Worm (Caenorhabditis elegans) whole organism, L1 larva: ENCODE results near the gene drd-1.

Experiments used
- F16B12.6 ChIP-seq: fragments of 150-350 bp; optimal IDR thresholded peaks from 2 replicates; lab custom pipeline; 2014; ENCODE audit warnings: missing biosample characterization, missing genetic modification characterization
- ama-1 ChIP-seq: fragments of 150-350 bp; optimal IDR thresholded peaks from 2 replicates; lab custom pipeline; 2014
- fkh-10 ChIP-seq: sonication (generic microtip); optimal IDR thresholded peaks from 2 replicates; lab custom pipeline; 2017; ENCODE audit warnings: missing biosample characterization, missing genetic modification reagents, missing genetic modification characterization
- mep-1 ChIP-seq: fragments of 150-350 bp; optimal IDR thresholded peaks from 2 replicates; lab custom pipeline; 2014; ENCODE audit warnings: missing biosample characterization, missing genetic modification characterization
- nhr-11 ChIP-seq: fragments of 150-350 bp; optimal IDR thresholded peaks from 2 replicates; lab custom pipeline; 2014; ENCODE audit warnings: missing biosample characterization, missing genetic modification characterization
- nhr-77 ChIP-seq: fragments of 150-350 bp; optimal IDR thresholded peaks from 2 replicates; lab custom pipeline; 2014; ENCODE audit warnings: missing biosample characterization, missing genetic modification characterization
- pag-3 ChIP-seq: sonication (generic microtip); optimal IDR thresholded peaks from 2 replicates; lab custom pipeline; 2017; ENCODE audit warnings: missing genetic modification characterization, mild to moderate bottlenecking, missing compliant biosample characterization, antibody characterized with exemption, borderline replicate concordance; ENCODE audit not compliant: insufficient read depth
- rnt-1 ChIP-seq: sonication (generic microtip); optimal IDR thresholded peaks from 2 replicates; lab custom pipeline; 2016; ENCODE audit warnings: mild to moderate bottlenecking, missing genetic modification characterization, moderate library complexity, missing compliant biosample characterization
- unc-62 ChIP-seq: fragments of 150-350 bp; optimal IDR thresholded peaks from 2 replicates; lab custom pipeline; 2014; ENCODE audit warnings: missing biosample characterization, missing genetic modification reagents, missing genetic modification characterization
- zip-4 ChIP-seq: fragments of 200-800 bp; sonication (Bioruptor generic); optimal IDR thresholded peaks from 2 replicates; lab custom pipeline; 2018; ENCODE audit warnings: mild to moderate bottlenecking, missing genetic modification characterization, moderate library complexity, missing compliant biosample characterization

DNA sequence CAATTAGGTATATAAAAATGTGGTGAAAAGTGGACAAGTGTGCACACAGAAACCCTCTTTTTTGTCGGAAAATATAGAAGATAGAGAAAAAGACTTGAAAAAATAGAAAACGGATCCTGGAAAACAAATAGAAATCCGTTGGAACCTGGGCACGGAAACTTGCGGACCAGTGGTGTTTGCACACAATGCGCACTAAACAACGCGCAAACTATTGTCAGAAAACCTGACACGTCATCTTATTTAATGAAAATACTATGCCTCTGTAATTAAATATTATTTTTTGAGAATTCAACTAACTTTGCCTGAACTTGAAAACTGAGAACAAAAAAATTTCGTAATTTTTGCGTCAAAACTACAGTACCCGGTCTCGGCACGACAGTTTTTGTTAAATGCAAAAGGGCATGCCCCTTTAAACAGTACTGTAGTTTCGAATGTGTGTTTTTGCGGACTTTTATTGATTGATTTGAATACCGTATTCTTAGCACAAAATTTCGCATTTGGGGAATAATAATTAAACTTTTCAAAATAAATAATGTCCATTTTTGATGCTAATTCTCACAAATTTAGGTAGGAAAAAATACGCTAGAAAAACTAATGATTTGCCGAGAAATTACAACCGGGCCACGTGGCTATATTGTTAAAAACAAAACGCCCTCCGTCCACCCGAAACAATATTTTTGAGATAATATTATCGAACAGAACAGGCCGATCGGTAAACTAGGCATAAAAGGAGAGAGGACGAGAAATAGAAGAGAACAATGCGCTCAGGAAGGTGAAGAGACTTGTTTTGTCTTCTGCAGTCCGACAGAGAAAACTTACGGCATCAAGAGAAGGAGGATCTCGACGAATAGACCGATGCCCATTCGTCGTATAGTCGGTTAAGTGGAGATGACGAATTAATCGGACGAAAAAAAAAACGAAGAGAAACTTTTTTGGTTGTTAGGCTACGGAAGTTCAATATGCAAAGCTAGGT lies 41.4 kb downstream of the drd-1 start:
- no peak for TF ChIP-seq nhr-77 (tag; lab: Kevin White, UChicago)
- TF ChIP-seq nhr-11 (tag; lab: Kevin White, UChicago), result no peak
- peak; percentile 68 for TF ChIP-seq mep-1
- no peak for TF ChIP-seq unc-62 (GFP tag; lab: Kevin White, UChicago)
- no peak for TF ChIP-seq pag-3
- no peak for TF ChIP-seq zip-4 (GFP tag; lab: Kevin White, UChicago)
- TF ChIP-seq ama-1, result no peak
- TF ChIP-seq fkh-10 (GFP tag; lab: Kevin White, UChicago), result no peak
- TF ChIP-seq rnt-1 (tag; lab: Kevin White, UChicago), result no peak
- TF ChIP-seq F16B12.6 (tag; lab: Kevin White, UChicago), result peak; percentile 84
